Worm (Caenorhabditis elegans): ENCODE measurements around the gene catp-5.

The catp-5 gene

ce11 chrX:8053008-8053441 lies 45.6 kb downstream of the catp-5 start (continued):
- TF ChIP-seq nhr-90 (tag; optimal IDR thresholded peaks at IDR 0.05; ENCODE audit: poor library complexity) = no peak
- no peak for TF ChIP-seq fos-1 (tag; optimal IDR thresholded peaks at IDR 0.05)
- TF ChIP-seq efl-3 (GFP tag; optimal IDR thresholded peaks at IDR 0.05) = no peak
- no peak for TF ChIP-seq vab-15 (tag; optimal IDR thresholded peaks at IDR 0.05)
- TF ChIP-seq tbx-2 (tag; optimal IDR thresholded peaks at IDR 0.05) = peak; percentile 18
- no peak for TF ChIP-seq hlh-17 (GFP tag; optimal IDR thresholded peaks at IDR 0.05; ENCODE audit: borderline replicate concordance)

ce11 chrX:8052055-8052454 lies 46.6 kb downstream of the catp-5 start:
- TF ChIP-seq rnt-1 (tag; optimal IDR thresholded peaks at IDR 0.05) (peak; percentile 35), hpl-2 (GFP tag; optimal IDR thresholded peaks at IDR 0.05) (no peak), dsc-1 (tag; optimal IDR thresholded peaks at IDR 0.05) (peak; percentile 27), lin-14 (GFP tag; optimal IDR thresholded peaks at IDR 0.05) (peak; percentile 13), C04F5.9 (tag; optimal IDR thresholded peaks at IDR 0.05) (no peak)

ce11 chrX:8048637-8049036 lies 50.0 kb downstream of the catp-5 start:
- TF ChIP-seq jun-1 (tag; optimal IDR thresholded peaks at IDR 0.05) = peak; percentile 55
- no peak for TF ChIP-seq fkh-10 (GFP tag; optimal IDR thresholded peaks at IDR 0.05)
- TF ChIP-seq nhr-12 (tag; optimal IDR thresholded peaks at IDR 0.05) = no peak
- no peak for TF ChIP-seq unc-62 (GFP tag; optimal IDR thresholded peaks at IDR 0.05)
- peak; percentile 63 for TF ChIP-seq nhr-47 (tag; optimal IDR thresholded peaks at IDR 0.05)
- TF ChIP-seq ets-5 (GFP tag; IDR thresholded peaks at IDR 0.05) = no peak
- peak; percentile 26 for TF ChIP-seq lin-14 (GFP tag; optimal IDR thresholded peaks at IDR 0.05)
- TF ChIP-seq mep-1 (tag; optimal IDR thresholded peaks at IDR 0.05) = peak; percentile 50
- peak; percentile 40 for TF ChIP-seq C16A3.4 (tag; optimal IDR thresholded peaks at IDR 0.05)
- no peak for TF ChIP-seq alr-1 (tag; optimal IDR thresholded peaks at IDR 0.05; ENCODE audit: borderline replicate concordance)
- peak; percentile 7 for TF ChIP-seq fos-1 (tag; optimal IDR thresholded peaks at IDR 0.05)
- TF ChIP-seq pag-3 (tag; optimal IDR thresholded peaks at IDR 0.05; ENCODE audit: borderline replicate concordance, insufficient read depth) = no peak
- TF ChIP-seq ceh-82 (tag; optimal IDR thresholded peaks at IDR 0.05) = peak in 1 of 3 experiments; percentile 15
- no peak for TF ChIP-seq nhr-85 (tag)
- TF ChIP-seq sox-4 (tag; optimal IDR thresholded peaks at IDR 0.05) = peak; percentile 9
- no peak for TF ChIP-seq sptf-1 (tag; optimal IDR thresholded peaks at IDR 0.05)
- TF ChIP-seq egl-27 (tag; optimal IDR thresholded peaks at IDR 0.05) = no peak
- TF ChIP-seq isw-1 (GFP tag; IDR thresholded peaks at IDR 0.05) = no peak
- TF ChIP-seq rnt-1 (tag; optimal IDR thresholded peaks at IDR 0.05) = peak; percentile 14
- no peak for TF ChIP-seq ama-1 (optimal IDR thresholded peaks at IDR 0.05)
- TF ChIP-seq pqm-1 (tag; optimal IDR thresholded peaks at IDR 0.05) = no peak
- TF ChIP-seq lir-3 (tag; optimal IDR thresholded peaks at IDR 0.05; ENCODE audit: poor library complexity) = peak; percentile 12
- peak; percentile 9 for TF ChIP-seq swsn-7 (tag; optimal IDR thresholded peaks at IDR 0.05)
- peak; percentile 50 for TF ChIP-seq nhr-71 (tag; optimal IDR thresholded peaks at IDR 0.05)
- peak; percentile 41 for TF ChIP-seq lin-39 (tag; optimal IDR thresholded peaks at IDR 0.05)
- no peak for TF ChIP-seq irx-1 (tag; optimal IDR thresholded peaks at IDR 0.05)
- no peak for TF ChIP-seq unc-98 (GFP tag; IDR thresholded peaks at IDR 0.05)
- no peak for TF ChIP-seq Y116A8C.19 (tag; optimal IDR thresholded peaks at IDR 0.05; ENCODE audit: borderline replicate concordance)
- TF ChIP-seq dpl-1 (GFP tag; optimal IDR thresholded peaks at IDR 0.05) = no peak
- TF ChIP-seq nhr-19 (GFP tag; conservative IDR thresholded peaks at IDR 0.05) = peak; percentile 35; the same call in 1 of the 2 replicates
- peak; percentile 45 for TF ChIP-seq nhr-20 (tag; optimal IDR thresholded peaks at IDR 0.05)
- peak; percentile 65 for TF ChIP-seq dsc-1 (tag; optimal IDR thresholded peaks at IDR 0.05)
- peak; percentile 38 for TF ChIP-seq xbp-1 (tag; optimal IDR thresholded peaks at IDR 0.05)
- no peak for TF ChIP-seq mab-9 (GFP tag; IDR thresholded peaks at IDR 0.05)
- no peak for TF ChIP-seq ztf-11 (tag; optimal IDR thresholded peaks at IDR 0.05)
- TF ChIP-seq unc-86 (tag; optimal IDR thresholded peaks at IDR 0.05) = no peak
- TF ChIP-seq nhr-76 (tag; optimal IDR thresholded peaks at IDR 0.05) = no peak
- TF ChIP-seq elt-3 (tag; optimal IDR thresholded peaks at IDR 0.05) = peak in 1 of 6 experiments; percentile 2
- TF ChIP-seq lin-35 (GFP tag; optimal IDR thresholded peaks at IDR 0.05) = peak in 1 of 2 experiments; percentile 33
- no peak for TF ChIP-seq mdl-1 (tag; optimal IDR thresholded peaks at IDR 0.05)
- TF ChIP-seq blmp-1 (tag; optimal IDR thresholded peaks at IDR 0.05) = no peak

Data from whole organism, L1 larva.